Fruit fly (Drosophila melanogaster) whole organism, embryonic: ENCODE results near the gene Ythdf.

Experiments used
- Asciz ChIP-seq: fragments of 200-800 bp; sonication (Bioruptor generic); optimal IDR thresholded peaks from 2 replicates; lab custom pipeline; 2017; ENCODE audit warnings: missing biosample characterization, mild to moderate bottlenecking, missing genetic modification characterization, missing genetic modification reagents
- Blimp-1 ChIP-seq: fragments of 200-800 bp; sonication (Bioruptor generic); optimal IDR thresholded peaks from 3 replicates; lab custom pipeline; 2018; ENCODE audit warnings: missing biosample characterization, missing genetic modification characterization, mild to moderate bottlenecking, moderate library complexity, missing genetic modification reagents
- C15 ChIP-seq: fragments of 200-800 bp; sonication (Bioruptor generic); IDR thresholded peaks from 3 replicates; pipeline ENCODE4 v1.3.6; 2022; ENCODE audit warnings: missing biosample characterization, missing genetic modification characterization
- CG11247 ChIP-seq: fragments of 200-800 bp; sonication (Bioruptor generic); IDR thresholded peaks from 2 replicates; pipeline ENCODE4 v1.3.6; 2022; ENCODE audit warnings: missing biosample characterization, missing genetic modification characterization
- CG11398 ChIP-seq: fragments of 200-800 bp; sonication (Bioruptor generic); optimal IDR thresholded peaks from 2 replicates; lab custom pipeline; 2016; ENCODE audit warnings: missing biosample characterization, missing genetic modification characterization
- CG11504 ChIP-seq: fragments of 200-800 bp; sonication (Bioruptor generic); optimal IDR thresholded peaks from 3 replicates; lab custom pipeline; 2019; ENCODE audit warnings: missing biosample characterization, mild to moderate bottlenecking, missing genetic modification characterization, moderate library complexity
- CG13624 ChIP-seq: fragments of 200-800 bp; sonication (Bioruptor generic); optimal IDR thresholded peaks from 2 replicates; lab custom pipeline; 2016; ENCODE audit warnings: missing biosample characterization, missing genetic modification characterization
- CG17361 ChIP-seq: fragments of 200-800 bp; sonication (Bioruptor generic); IDR thresholded peaks from 3 replicates; pipeline ENCODE4 v1.3.6; 2022; ENCODE audit warnings: missing biosample characterization, missing genetic modification characterization
- CG1792 ChIP-seq: fragments of 200-800 bp; sonication (Bioruptor generic); optimal IDR thresholded peaks from 2 replicates; lab custom pipeline; 2016; ENCODE audit warnings: missing biosample characterization, missing genetic modification characterization
- CG2120 ChIP-seq: fragments of 200-800 bp; sonication (Bioruptor generic); optimal IDR thresholded peaks from 3 replicates; lab custom pipeline; 2016; ENCODE audit warnings: missing biosample characterization, missing genetic modification characterization
- CG31224 ChIP-seq: fragments of 200-800 bp; sonication (Bioruptor generic); IDR thresholded peaks from 2 replicates; pipeline ENCODE4 v1.3.6; 2022; ENCODE audit warnings: missing biosample characterization, missing genetic modification characterization
- CG31365 ChIP-seq: fragments of 200-800 bp; sonication (Bioruptor generic); optimal IDR thresholded peaks from 2 replicates; lab custom pipeline; 2018; ENCODE audit warnings: missing biosample characterization, mild to moderate bottlenecking, missing genetic modification characterization
- CG3407 ChIP-seq: fragments of 200-800 bp; sonication (Bioruptor generic); optimal IDR thresholded peaks from 2 replicates; lab custom pipeline; 2018; ENCODE audit warnings: missing biosample characterization, mild to moderate bottlenecking, missing genetic modification characterization
- CG5245 ChIP-seq: fragments of 200-800 bp; sonication (Bioruptor generic); optimal IDR thresholded peaks from 3 replicates; lab custom pipeline; 2016; ENCODE audit warnings: missing biosample characterization, missing genetic modification characterization
- CG6854 ChIP-seq: fragments of 200-800 bp; sonication (Bioruptor generic); optimal IDR thresholded peaks from 3 replicates; lab custom pipeline; 2017; ENCODE audit warnings: missing biosample characterization, mild to moderate bottlenecking, missing genetic modification characterization
- CG7271 ChIP-seq: fragments of 200-800 bp; sonication (Bioruptor generic); optimal IDR thresholded peaks from 2 replicates; lab custom pipeline; 2018; ENCODE audit warnings: missing biosample characterization, mild to moderate bottlenecking, missing genetic modification characterization, moderate library complexity
- CG7357 ChIP-seq: fragments of 200-800 bp; sonication (Bioruptor generic); IDR thresholded peaks from 3 replicates; pipeline ENCODE4 v1.3.6; 2022; ENCODE audit warnings: missing biosample characterization, missing genetic modification characterization
- CG7786 ChIP-seq: fragments of 200-800 bp; sonication (Bioruptor generic); optimal IDR thresholded peaks from 2 replicates; lab custom pipeline; 2016; ENCODE audit warnings: missing biosample characterization, missing genetic modification characterization
- CG8281 ChIP-seq: fragments of 200-800 bp; sonication (Bioruptor generic); optimal IDR thresholded peaks from 2 replicates; lab custom pipeline; 2018; ENCODE audit warnings: missing biosample characterization, mild to moderate bottlenecking, missing genetic modification characterization, moderate library complexity
- CG8290 ChIP-seq, 3 experiments: fragments of 200-800 bp; sonication (Bioruptor generic); optimal IDR thresholded peaks; 2 replicates each; lab custom pipeline; 2016 to 2019; ENCODE audit warnings: missing biosample characterization in 3 of 3, missing genetic modification characterization in 3 of 3, mild to moderate bottlenecking in 2 of 3, moderate library complexity in 1 of 3
- CG8924 ChIP-seq: fragments of 200-800 bp; optimal IDR thresholded peaks from 3 replicates; lab custom pipeline; 2019; ENCODE audit warnings: missing biosample characterization, mild to moderate bottlenecking, missing genetic modification characterization, moderate library complexity
- CG9876 ChIP-seq: fragments of 200-800 bp; sonication (Bioruptor generic); optimal IDR thresholded peaks from 2 replicates; lab custom pipeline; 2016; ENCODE audit warnings: missing biosample characterization, missing genetic modification characterization
- Dip2 ChIP-seq: fragments of 200-800 bp; sonication (Bioruptor generic); IDR thresholded peaks from 2 replicates; pipeline ENCODE4 v1.3.6; 2022; ENCODE audit warnings: missing biosample characterization, missing genetic modification characterization
- E2f2 ChIP-seq: fragments of 200-800 bp; sonication (Bioruptor generic); IDR thresholded peaks from 2 replicates; pipeline ENCODE4 v1.3.6; 2022; ENCODE audit warnings: missing biosample characterization, missing genetic modification characterization
- Gug ChIP-seq: fragments of 200-800 bp; sonication (Bioruptor generic); IDR thresholded peaks from 4 replicates; pipeline ENCODE4 v1.3.6; 2022; ENCODE audit warnings: missing biosample characterization, missing genetic modification characterization
- H2.0 ChIP-seq: fragments of 200-800 bp; sonication (Bioruptor generic); IDR thresholded peaks from 2 replicates; pipeline ENCODE4 v1.3.6; 2022; ENCODE audit warnings: missing biosample characterization, missing genetic modification characterization
- Hr3 ChIP-seq: fragments of 200-800 bp; sonication (Bioruptor generic); optimal IDR thresholded peaks from 3 replicates; lab custom pipeline; 2016; ENCODE audit warnings: missing biosample characterization, missing genetic modification characterization
- Hr51 ChIP-seq, 2 experiments: fragments of 200-800 bp; sonication (Bioruptor generic); optimal IDR thresholded peaks; 2 replicates in 1 of 2; 3 replicates in 1 of 2; lab custom pipeline; 2016 to 2018; ENCODE audit warnings: missing biosample characterization in 2 of 2, missing genetic modification characterization in 2 of 2, mild to moderate bottlenecking in 1 of 2, moderate library complexity in 1 of 2
- Oli ChIP-seq: fragments of 200-800 bp; sonication (Bioruptor generic); optimal IDR thresholded peaks from 2 replicates; lab custom pipeline; 2018; ENCODE audit warnings: missing biosample characterization, mild to moderate bottlenecking, missing genetic modification characterization, moderate library complexity
- Poxn ChIP-seq: fragments of 200-800 bp; sonication (Bioruptor generic); IDR thresholded peaks from 2 replicates; pipeline ENCODE4 v1.3.6; 2022; ENCODE audit warnings: missing biosample characterization, missing genetic modification characterization
- al ChIP-seq: fragments of 200-800 bp; sonication (Bioruptor generic); IDR thresholded peaks from 2 replicates; pipeline ENCODE4 v1.3.6; 2022; ENCODE audit warnings: missing biosample characterization, missing genetic modification characterization
- aop ChIP-seq: fragments of 200-800 bp; sonication (Bioruptor generic); IDR thresholded peaks from 2 replicates; pipeline ENCODE4 v1.3.6; 2022; ENCODE audit warnings: missing biosample characterization, missing genetic modification characterization
- ato ChIP-seq: fragments of 200-800 bp; sonication (Bioruptor generic); IDR thresholded peaks from 2 replicates; pipeline ENCODE4 v1.3.6; 2022; ENCODE audit warnings: missing biosample characterization, missing genetic modification characterization; ENCODE audit not compliant: partially characterized antibody
- bbx ChIP-seq: fragments of 200-800 bp; sonication (Bioruptor generic); IDR thresholded peaks from 2 replicates; pipeline ENCODE4 v1.3.6; 2022; ENCODE audit warnings: missing biosample characterization, missing genetic modification characterization; ENCODE audit not compliant: partially characterized antibody
- bsh ChIP-seq, 2 experiments: fragments of 200-800 bp; sonication (Bioruptor generic); optimal IDR thresholded peaks; 2 replicates each; lab custom pipeline; 2017 to 2018; ENCODE audit warnings: mild to moderate bottlenecking in 2 of 2, missing biosample characterization in 2 of 2, missing genetic modification characterization in 2 of 2, moderate library complexity in 1 of 2
- cato ChIP-seq: fragments of 200-800 bp; sonication (Bioruptor generic); optimal IDR thresholded peaks from 2 replicates; lab custom pipeline; 2016; ENCODE audit warnings: missing biosample characterization, missing genetic modification characterization, borderline replicate concordance
- chif ChIP-seq, 2 experiments: fragments of 200-800 bp; sonication (Bioruptor generic); optimal IDR thresholded peaks; 3 replicates each; lab custom pipeline; 2016; ENCODE audit warnings: missing biosample characterization in 2 of 2, missing genetic modification characterization in 2 of 2
- ci ChIP-seq: fragments of 200-800 bp; sonication (Bioruptor generic); IDR thresholded peaks from 3 replicates; pipeline ENCODE4 v1.3.6; 2022; ENCODE audit warnings: missing biosample characterization, missing genetic modification characterization
- eve ChIP-seq, 2 experiments: fragments of >200 bp; optimal IDR thresholded peaks; 2 replicates each; lab custom pipeline; 2017; ENCODE audit warnings: missing biosample characterization in 2 of 2, missing genetic modification characterization in 2 of 2
- exex ChIP-seq: fragments of 200-800 bp; sonication (Bioruptor generic); optimal IDR thresholded peaks from 4 replicates; lab custom pipeline; 2018; ENCODE audit warnings: missing biosample characterization, mild to moderate bottlenecking, missing genetic modification characterization, moderate library complexity
- fd96Cb ChIP-seq: fragments of 200-800 bp; sonication (Bioruptor generic); optimal IDR thresholded peaks from 2 replicates; lab custom pipeline; 2018; ENCODE audit warnings: missing biosample characterization, mild to moderate bottlenecking, missing genetic modification characterization, moderate library complexity
- insv ChIP-seq, 2 experiments: fragments of 200-800 bp; sonication (Bioruptor generic); optimal IDR thresholded peaks; 3 replicates each; lab custom pipeline; 2016 to 2018; ENCODE audit warnings: missing biosample characterization in 2 of 2, missing genetic modification characterization in 2 of 2
- inv ChIP-seq: fragments of 200-800 bp; sonication (Bioruptor generic); IDR thresholded peaks from 2 replicates; pipeline ENCODE4 v1.3.6; 2022; ENCODE audit warnings: missing biosample characterization, missing genetic modification characterization; ENCODE audit not compliant: partially characterized antibody
- lbe ChIP-seq: fragments of 200-800 bp; sonication (Bioruptor generic); optimal IDR thresholded peaks from 2 replicates; lab custom pipeline; 2016; ENCODE audit warnings: missing biosample characterization, mild to moderate bottlenecking, missing genetic modification characterization
- mld ChIP-seq: fragments of 200-800 bp; sonication (Bioruptor generic); IDR thresholded peaks from 3 replicates; pipeline ENCODE4 v1.3.6; 2022; ENCODE audit warnings: missing biosample characterization, missing genetic modification characterization; ENCODE audit not compliant: partially characterized antibody
- otp ChIP-seq: fragments of 200-800 bp; sonication (Bioruptor generic); IDR thresholded peaks from 3 replicates; pipeline ENCODE4, ENCODE4 v1.3.6; 2022; ENCODE audit warnings: missing biosample characterization, missing genetic modification characterization
- pnt ChIP-seq: fragments of 200-800 bp; sonication (Bioruptor generic); optimal IDR thresholded peaks from 3 replicates; lab custom pipeline; 2016; ENCODE audit warnings: missing biosample characterization, missing genetic modification characterization
- ssp ChIP-seq: fragments of 200-800 bp; sonication (Bioruptor generic); IDR thresholded peaks from 2 replicates; pipeline ENCODE4 v1.3.6; 2022; ENCODE audit warnings: missing biosample characterization, missing genetic modification characterization
- twi ChIP-seq: fragments of 200-800 bp; optimal IDR thresholded peaks from 2 replicates; lab custom pipeline; 2019; ENCODE audit warnings: missing biosample characterization, mild to moderate bottlenecking, missing genetic modification characterization, moderate library complexity

The Ythdf gene

DNA sequence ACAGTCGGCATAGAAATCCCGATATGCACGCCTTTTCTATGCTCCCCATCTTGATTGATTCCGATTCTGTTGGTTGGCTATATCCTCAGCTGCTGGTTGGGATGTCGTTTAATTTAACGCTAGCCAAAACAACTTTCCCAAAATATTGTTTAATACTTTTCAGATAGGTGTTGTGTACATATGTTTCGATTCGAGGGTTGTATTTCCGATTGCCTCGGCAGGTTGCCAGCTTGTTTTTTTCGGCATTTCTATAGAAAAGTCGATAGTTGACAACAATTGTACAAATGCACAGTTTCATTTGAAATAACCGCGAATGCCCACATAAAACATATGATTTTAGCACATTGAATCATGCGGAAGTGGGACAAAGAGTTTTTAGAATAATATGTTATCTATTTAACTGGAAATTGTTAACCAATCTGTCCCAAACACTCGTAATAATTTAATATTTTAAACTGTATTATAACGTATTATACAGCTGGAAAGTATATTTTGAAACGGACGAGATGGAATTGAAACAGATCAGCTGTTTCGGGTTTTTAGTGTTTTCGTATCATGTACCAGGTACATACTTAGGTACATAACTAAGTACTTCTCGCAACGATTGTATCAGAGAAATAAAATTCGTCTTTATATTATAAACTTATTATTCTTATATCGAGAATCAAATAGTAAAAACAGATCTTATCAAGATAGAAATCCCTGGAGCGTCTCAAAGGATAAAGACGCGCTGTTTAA lies 15.6 kb upstream of the Ythdf start, which contains the start of gene CG31109 (continued):
- TF ChIP-seq chif (GFP tag; optimal IDR thresholded peaks at IDR 0.05; lab: Kevin White, UChicago) (no peak), CG7357 (GFP tag; lab: Robert Waterston, UW) (no peak), CG11398 (GFP tag; lab: Kevin White, UChicago) (no peak), Hr51 (GFP tag; optimal IDR thresholded peaks at IDR 0.05; lab: Kevin White, UChicago) (no peak), Poxn (GFP tag; lab: Robert Waterston, UW) (no peak), CG11247 (GFP tag; lab: Robert Waterston, UW) (no peak), CG13624 (GFP tag; lab: Kevin White, UChicago) (peak; percentile 42), CG11504 (tag; lab: Kevin White, UChicago) (no peak), exex (tag; lab: Kevin White, UChicago) (no peak), CG5245 (no peak), bsh (GFP tag; optimal IDR thresholded peaks at IDR 0.05; lab: Kevin White, UChicago) (no peak), fd96Cb (no peak), CG2120 (GFP tag; lab: Kevin White, UChicago) (peak; percentile 64), CG31365 (no peak), CG7271 (no peak), Dip2 (no peak), Hr3 (GFP tag; lab: Kevin White, UChicago) (no peak), ci (GFP tag; lab: Robert Waterston, UW) (peak; percentile 26; the same call in 1 of the 3 replicates), CG7786 (GFP tag; lab: Kevin White, UChicago) (peak; percentile 3), CG8290 (GFP tag; optimal IDR thresholded peaks at IDR 0.05; lab: Kevin White, UChicago) (peak; percentile 84), CG8290 (tag; optimal IDR thresholded peaks at IDR 0.05; lab: Kevin White, UChicago) (peak; percentile 73 to 89), mld (0 out of 3 replicates have a peak, but pooled peaks have one; percentile 41), pnt (GFP tag; lab: Kevin White, UChicago) (no peak), CG6854 (GFP tag; lab: Kevin White, UChicago) (no peak), CG8281 (tag; lab: Kevin White, UChicago) (no peak), al (GFP tag; lab: Robert Waterston, UW) (no peak), C15 (GFP tag; lab: Robert Waterston, UW) (no peak), otp (no peak), CG1792 (GFP tag; lab: Kevin White, UChicago) (no peak), E2f2 (peak; percentile 82), Asciz (GFP tag; lab: Kevin White, UChicago) (no peak), CG3407 (no peak), ato (no peak), cato (no peak), CG17361 (GFP tag; lab: Robert Waterston, UW) (peak; percentile 40; the same call in 1 of the 3 replicates), lbe (GFP tag; lab: Kevin White, UChicago) (no peak), Blimp-1 (GFP tag; lab: Kevin White, UChicago) (no peak), inv (GFP tag; lab: Robert Waterston, UW) (no peak), aop (no peak), CG9876 (GFP tag; lab: Kevin White, UChicago) (no peak), bbx (GFP tag; lab: Robert Waterston, UW) (peak; percentile 57), eve (GFP tag; optimal IDR thresholded peaks at IDR 0.05; lab: Kevin White, UChicago) (peak in 1 of 2 experiments; percentile 56), ssp (no peak), CG8924 (peak; percentile 67), Gug (GFP tag; lab: Robert Waterston, UW) (no peak), H2.0 (GFP tag; lab: Robert Waterston, UW) (peak; percentile 35; the same call in 1 of the 2 replicates), insv (GFP tag; optimal IDR thresholded peaks at IDR 0.05; lab: Kevin White, UChicago) (no peak), twi (peak; percentile 27), CG31224 (GFP tag; lab: Robert Waterston, UW) (no peak), Oli (tag; lab: Kevin White, UChicago) (no peak)
